Fruit fly (Drosophila melanogaster) whole organism, embryonic: ENCODE data around the gene me31B.

Source experiments
- B-H2 ChIP-seq: fragments of 200-800 bp; sonication (Bioruptor generic); optimal IDR thresholded peaks from 2 replicates; lab custom pipeline; 2018; ENCODE audit warnings: missing biosample characterization, mild to moderate bottlenecking, missing genetic modification characterization
- BEAF-32 ChIP-seq: fragments of 200-800 bp; sonication (Bioruptor generic); optimal IDR thresholded peaks from 3 replicates; lab custom pipeline; 2017; ENCODE audit warnings: missing biosample characterization, missing genetic modification characterization, mild to moderate bottlenecking, moderate library complexity, missing genetic modification reagents
- CG10321 ChIP-seq: fragments of 200-800 bp; sonication (Bioruptor generic); IDR thresholded peaks from 2 replicates; pipeline ENCODE4 v1.3.6; 2022; ENCODE audit warnings: missing biosample characterization, missing genetic modification characterization
- CG12769 ChIP-seq: fragments of 200-800 bp; sonication (Bioruptor generic); optimal IDR thresholded peaks from 2 replicates; lab custom pipeline; 2019; ENCODE audit warnings: missing biosample characterization, mild to moderate bottlenecking, missing genetic modification characterization, moderate library complexity
- CG18262 ChIP-seq: fragments of 200-800 bp; optimal IDR thresholded peaks from 3 replicates; lab custom pipeline; 2019; ENCODE audit warnings: missing biosample characterization, mild to moderate bottlenecking, missing genetic modification characterization, moderate library complexity
- CG18476 ChIP-seq: fragments of 200-800 bp; sonication (Bioruptor generic); optimal IDR thresholded peaks from 2 replicates; lab custom pipeline; 2016; ENCODE audit warnings: missing biosample characterization, mild to moderate bottlenecking, missing genetic modification characterization
- CG2712 ChIP-seq: fragments of 200-800 bp; optimal IDR thresholded peaks from 3 replicates; lab custom pipeline; 2019; ENCODE audit warnings: missing biosample characterization, mild to moderate bottlenecking, missing genetic modification characterization, moderate library complexity
- CG2875 ChIP-seq: fragments of 200-800 bp; sonication (Bioruptor generic); optimal IDR thresholded peaks from 2 replicates; lab custom pipeline; 2017; ENCODE audit warnings: missing biosample characterization, mild to moderate bottlenecking, missing genetic modification characterization, missing genetic modification reagents
- CG32532 ChIP-seq: fragments of 200-800 bp; sonication (Bioruptor generic); IDR thresholded peaks from 2 replicates; pipeline ENCODE4 v1.3.6; 2022; ENCODE audit warnings: missing biosample characterization, missing genetic modification characterization
- CG34376 ChIP-seq: fragments of 200-800 bp; sonication (Bioruptor generic); optimal IDR thresholded peaks from 2 replicates; lab custom pipeline; 2018; ENCODE audit warnings: missing biosample characterization, mild to moderate bottlenecking, missing genetic modification characterization
- CG5180 ChIP-seq: fragments of 200-800 bp; sonication (Bioruptor generic); optimal IDR thresholded peaks from 3 replicates; lab custom pipeline; 2017; ENCODE audit warnings: missing biosample characterization, missing genetic modification characterization, mild to moderate bottlenecking, moderate library complexity, missing genetic modification reagents
- CG6254 ChIP-seq: fragments of 200-800 bp; sonication (Bioruptor generic); optimal IDR thresholded peaks from 3 replicates; lab custom pipeline; 2017; ENCODE audit warnings: mild to moderate bottlenecking, missing biosample characterization, missing genetic modification reagents, missing genetic modification characterization
- CG6654 ChIP-seq: fragments of 200-800 bp; sonication (Bioruptor generic); optimal IDR thresholded peaks from 2 replicates; lab custom pipeline; 2017; ENCODE audit warnings: missing biosample characterization, mild to moderate bottlenecking, missing genetic modification characterization
- CG6683 ChIP-seq: fragments of 200-800 bp; sonication (Bioruptor generic); optimal IDR thresholded peaks from 2 replicates; lab custom pipeline; 2017; ENCODE audit warnings: missing biosample characterization, mild to moderate bottlenecking, missing genetic modification characterization, missing genetic modification reagents
- CG8290 ChIP-seq, 3 experiments: fragments of 200-800 bp; sonication (Bioruptor generic); optimal IDR thresholded peaks; 2 replicates each; lab custom pipeline; 2016 to 2019; ENCODE audit warnings: missing biosample characterization in 3 of 3, missing genetic modification characterization in 3 of 3, mild to moderate bottlenecking in 2 of 3, moderate library complexity in 1 of 3
- CG8924 ChIP-seq: fragments of 200-800 bp; optimal IDR thresholded peaks from 3 replicates; lab custom pipeline; 2019; ENCODE audit warnings: missing biosample characterization, mild to moderate bottlenecking, missing genetic modification characterization, moderate library complexity
- CG9437 ChIP-seq: fragments of 200-800 bp; sonication (Bioruptor generic); optimal IDR thresholded peaks from 2 replicates; lab custom pipeline; 2018; ENCODE audit warnings: missing biosample characterization, mild to moderate bottlenecking, missing genetic modification characterization
- CG9797 ChIP-seq: fragments of 200-800 bp; sonication (Bioruptor generic); optimal IDR thresholded peaks from 3 replicates; lab custom pipeline; 2018; ENCODE audit warnings: missing biosample characterization, mild to moderate bottlenecking, missing genetic modification characterization
- Dll ChIP-seq: fragments of 200-800 bp; sonication (Bioruptor generic); IDR thresholded peaks from 4 replicates; pipeline ENCODE4 v1.3.6; 2022; ENCODE audit warnings: missing biosample characterization, missing genetic modification characterization; ENCODE audit not compliant: partially characterized antibody
- H2.0 ChIP-seq: fragments of 200-800 bp; sonication (Bioruptor generic); IDR thresholded peaks from 2 replicates; pipeline ENCODE4 v1.3.6; 2022; ENCODE audit warnings: missing biosample characterization, missing genetic modification characterization
- MESR4 ChIP-seq: fragments of 200-800 bp; sonication (Bioruptor generic); optimal IDR thresholded peaks from 2 replicates; lab custom pipeline; 2018; ENCODE audit warnings: missing biosample characterization, mild to moderate bottlenecking, missing genetic modification characterization, moderate library complexity
- Max ChIP-seq: fragments of 200-800 bp; sonication (Bioruptor generic); optimal IDR thresholded peaks from 2 replicates; lab custom pipeline; 2016; ENCODE audit warnings: missing biosample characterization, mild to moderate bottlenecking, missing genetic modification characterization
- Nf-YC ChIP-seq: fragments of 200-800 bp; optimal IDR thresholded peaks from 3 replicates; lab custom pipeline; 2019; ENCODE audit warnings: missing biosample characterization, mild to moderate bottlenecking, missing genetic modification characterization, moderate library complexity
- Opbp ChIP-seq: fragments of 200-800 bp; sonication (Bioruptor generic); IDR thresholded peaks from 3 replicates; pipeline ENCODE4 v1.3.6; 2022; ENCODE audit warnings: missing biosample characterization, missing genetic modification characterization; ENCODE audit not compliant: partially characterized antibody
- Sry-β ChIP-seq: fragments of 200-800 bp; sonication (Bioruptor generic); optimal IDR thresholded peaks from 2 replicates; lab custom pipeline; 2018; ENCODE audit warnings: missing biosample characterization, mild to moderate bottlenecking, missing genetic modification characterization, moderate library complexity
- Sry-δ ChIP-seq: fragments of 200-800 bp; sonication (Bioruptor generic); optimal IDR thresholded peaks from 2 replicates; lab custom pipeline; 2016; ENCODE audit warnings: missing biosample characterization, missing genetic modification characterization
- ab ChIP-seq: fragments of 200-800 bp; sonication (Bioruptor generic); optimal IDR thresholded peaks from 2 replicates; lab custom pipeline; 2016; ENCODE audit warnings: missing biosample characterization, missing genetic modification characterization
- al ChIP-seq: fragments of 200-800 bp; sonication (Bioruptor generic); IDR thresholded peaks from 2 replicates; pipeline ENCODE4 v1.3.6; 2022; ENCODE audit warnings: missing biosample characterization, missing genetic modification characterization
- bbx ChIP-seq: fragments of 200-800 bp; sonication (Bioruptor generic); IDR thresholded peaks from 2 replicates; pipeline ENCODE4 v1.3.6; 2022; ENCODE audit warnings: missing biosample characterization, missing genetic modification characterization; ENCODE audit not compliant: partially characterized antibody
- chm ChIP-seq: fragments of 200-800 bp; sonication (Bioruptor generic); IDR thresholded peaks from 2 replicates; pipeline ENCODE4 v1.3.6; 2022; ENCODE audit warnings: missing biosample characterization, missing genetic modification characterization
- corto ChIP-seq: fragments of 200-800 bp; sonication (Bioruptor generic); optimal IDR thresholded peaks from 2 replicates; lab custom pipeline; 2016; ENCODE audit warnings: missing biosample characterization, mild to moderate bottlenecking, missing genetic modification characterization, moderate library complexity
- fd96Cb ChIP-seq: fragments of 200-800 bp; sonication (Bioruptor generic); optimal IDR thresholded peaks from 2 replicates; lab custom pipeline; 2018; ENCODE audit warnings: missing biosample characterization, mild to moderate bottlenecking, missing genetic modification characterization, moderate library complexity
- grn ChIP-seq: fragments of 200-800 bp; sonication (Bioruptor generic); optimal IDR thresholded peaks from 3 replicates; lab custom pipeline; 2017; ENCODE audit warnings: missing biosample characterization, missing genetic modification characterization
- hbn ChIP-seq: fragments of 200-800 bp; sonication (Bioruptor generic); IDR thresholded peaks from 2 replicates; pipeline ENCODE4 v1.3.6; 2022; ENCODE audit warnings: missing biosample characterization, missing genetic modification characterization; ENCODE audit not compliant: partially characterized antibody
- inv ChIP-seq: fragments of 200-800 bp; sonication (Bioruptor generic); IDR thresholded peaks from 2 replicates; pipeline ENCODE4 v1.3.6; 2022; ENCODE audit warnings: missing biosample characterization, missing genetic modification characterization; ENCODE audit not compliant: partially characterized antibody
- lola ChIP-seq, 3 experiments: fragments of >200 bp in 2 of 3; fragments of 200-800 bp in 1 of 3; sonication (Bioruptor generic) in 1 of 3; optimal IDR thresholded peaks; 2 replicates each; lab custom pipeline; 2017 to 2019; ENCODE audit warnings: missing biosample characterization in 3 of 3, missing genetic modification characterization in 3 of 3, mild to moderate bottlenecking in 1 of 3, moderate library complexity in 1 of 3
- mirr ChIP-seq: fragments of 200-800 bp; sonication (Bioruptor generic); optimal IDR thresholded peaks from 3 replicates; lab custom pipeline; 2018; ENCODE audit warnings: missing biosample characterization, mild to moderate bottlenecking, missing genetic modification characterization
- ranshi ChIP-seq: fragments of 200-800 bp; sonication (Bioruptor generic); IDR thresholded peaks from 2 replicates; pipeline ENCODE4 v1.3.6; 2022; ENCODE audit warnings: missing biosample characterization, missing genetic modification characterization
- sens ChIP-seq: fragments of 200-800 bp; sonication (Bioruptor generic); peaks from one replicate; lab custom pipeline; 2016; ENCODE audit warnings: missing biosample characterization, missing genetic modification characterization
- sna ChIP-seq: fragments of 200-800 bp; sonication (Bioruptor generic); IDR thresholded peaks from 2 replicates; pipeline ENCODE4 v1.3.6; 2022; ENCODE audit warnings: missing biosample characterization, missing genetic modification characterization; ENCODE audit not compliant: partially characterized antibody
- so ChIP-seq: fragments of 200-800 bp; sonication (Bioruptor generic); IDR thresholded peaks from 3 replicates; pipeline ENCODE4 v1.3.6; 2022; ENCODE audit warnings: missing biosample characterization, missing genetic modification characterization
- stwl ChIP-seq: fragments of 200-800 bp; sonication (Bioruptor generic); optimal IDR thresholded peaks from 3 replicates; lab custom pipeline; 2018; ENCODE audit warnings: missing biosample characterization, mild to moderate bottlenecking, missing genetic modification characterization, moderate library complexity
- sug ChIP-seq: fragments of 200-800 bp; optimal IDR thresholded peaks from 2 replicates; lab custom pipeline; 2019; ENCODE audit warnings: missing biosample characterization, mild to moderate bottlenecking, missing genetic modification characterization, moderate library complexity
- tll ChIP-seq, 2 experiments: fragments of 200-800 bp in 1 of 2; fragments of >200 bp in 1 of 2; sonication (Bioruptor generic) in 1 of 2; optimal IDR thresholded peaks; 2 replicates each; lab custom pipeline; 2017 to 2019; ENCODE audit warnings: missing biosample characterization in 2 of 2, missing genetic modification characterization in 2 of 2, mild to moderate bottlenecking in 1 of 2, moderate library complexity in 1 of 2
- unc-4 ChIP-seq: fragments of 200-800 bp; sonication (Bioruptor generic); IDR thresholded peaks from 2 replicates; pipeline ENCODE4 v1.3.6; 2022; ENCODE audit warnings: missing biosample characterization, missing genetic modification characterization; ENCODE audit not compliant: partially characterized antibody

Gene me31B

DNA sequence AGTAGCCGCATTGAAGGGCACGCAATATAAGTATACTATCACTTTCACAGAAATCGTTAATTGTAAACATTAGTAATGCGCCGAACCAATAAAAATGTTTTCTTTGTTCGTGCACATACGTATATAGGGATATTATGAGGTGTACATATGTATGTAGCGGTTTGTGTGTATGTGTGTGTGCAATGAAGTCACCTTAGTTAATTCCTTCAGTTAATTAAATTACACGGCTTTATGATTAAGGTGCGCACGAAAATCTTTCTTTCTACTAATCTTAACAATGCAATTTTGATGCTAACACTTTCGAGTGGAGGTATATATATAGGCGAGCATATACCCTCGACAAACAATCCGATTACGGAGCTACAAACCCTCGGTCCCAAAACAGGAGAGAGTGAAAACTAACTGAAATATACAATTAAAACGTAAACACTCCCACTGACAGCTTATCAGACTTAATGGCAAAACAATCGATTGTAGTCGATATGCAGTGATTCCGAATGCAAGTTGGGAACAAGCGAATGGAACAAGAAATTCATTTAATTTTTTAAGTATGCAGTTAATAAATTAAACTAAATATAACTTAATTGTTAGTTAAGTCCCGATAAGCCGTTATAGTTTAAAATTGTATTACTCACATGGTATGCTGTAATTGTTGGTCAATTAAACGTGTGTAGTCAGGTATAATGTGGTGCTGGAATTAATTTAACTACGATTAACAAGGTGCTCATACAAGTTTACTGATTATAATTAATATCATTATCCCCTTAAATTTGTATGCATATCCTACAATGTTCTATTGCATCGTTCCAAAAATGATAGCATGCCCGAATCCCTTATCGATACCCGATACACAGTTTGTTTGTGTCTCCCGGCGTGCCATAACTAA lies 18.4 kb upstream of the me31B start, which contains the start of the genes Npc1a and Prosalpha6 (continued):
- TF ChIP-seq hbn (peak; percentile 54), CG18262 (tag; lab: Kevin White, UChicago) (peak; percentile 32), sens (GFP tag; lab: Kevin White, UChicago) (peak; percentile 77), lola (GFP tag; optimal IDR thresholded peaks at IDR 0.05; lab: Kevin White, UChicago) (peak in 1 of 3 experiments; percentile 31), B-H2 (GFP tag; lab: Kevin White, UChicago) (no peak), CG2875 (no peak), so (GFP tag; lab: Robert Waterston, UW) (peak; percentile 39; the same call in 1 of the 3 replicates), CG5180 (GFP tag; lab: Kevin White, UChicago) (peak; percentile 21), CG8290 (GFP tag; optimal IDR thresholded peaks at IDR 0.05; lab: Kevin White, UChicago) (peak; percentile 77), CG8290 (tag; optimal IDR thresholded peaks at IDR 0.05; lab: Kevin White, UChicago) (peak; percentile 72 to 82), chm (GFP tag; lab: Robert Waterston, UW) (0 out of 2 replicates have a peak, but pooled peaks have one; percentile 10), CG6254 (GFP tag; lab: Kevin White, UChicago) (peak; percentile 53), CG12769 (tag; lab: Kevin White, UChicago) (no peak), H2.0 (GFP tag; lab: Robert Waterston, UW) (no peak), CG6654 (no peak), tll (GFP tag; optimal IDR thresholded peaks at IDR 0.05; lab: Kevin White, UChicago) (peak in 1 of 2 experiments; percentile 66), CG8924 (peak; percentile 47), MESR4 (GFP tag; lab: Kevin White, UChicago) (peak; percentile 36), Opbp (GFP tag; lab: Robert Waterston, UW) (peak; percentile 77; the same call in 2 of the 3 replicates), sug (tag; lab: Kevin White, UChicago) (peak; percentile 7), al (GFP tag; lab: Robert Waterston, UW) (no peak), inv (GFP tag; lab: Robert Waterston, UW) (peak; percentile 66; the same call in 1 of the 2 replicates), CG6683 (no peak), stwl (tag; lab: Kevin White, UChicago) (peak; percentile 34), grn (GFP tag; lab: Kevin White, UChicago) (peak; percentile 14), bbx (peak; percentile 50; the same call in 1 of the 2 replicates), sna (GFP tag; lab: Robert Waterston, UW) (0 out of 2 replicates have a peak, but pooled peaks have one; percentile 43), Nf-YC (peak; percentile 30), fd96Cb (peak; percentile 1), BEAF-32 (GFP tag; lab: Kevin White, UChicago) (peak; percentile 88), Dll (GFP tag; lab: Robert Waterston, UW) (peak; percentile 66; the same call in 2 of the 4 replicates), CG32532 (no peak), Sry-β (peak; percentile 46), corto (GFP tag; lab: Kevin White, UChicago) (no peak), unc-4 (GFP tag; lab: Robert Waterston, UW) (peak; percentile 67), CG9797 (GFP tag; lab: Kevin White, UChicago) (peak; percentile 42), CG10321 (GFP tag; lab: Robert Waterston, UW) (no peak), Sry-δ (GFP tag; lab: Kevin White, UChicago) (peak; percentile 91), ab (peak; percentile 20), mirr (GFP tag; lab: Kevin White, UChicago) (peak; percentile 26), Max (GFP tag; lab: Kevin White, UChicago) (peak; percentile 43), CG18476 (peak; percentile 7), ranshi (GFP tag; lab: Robert Waterston, UW) (no peak), CG2712 (tag; lab: Kevin White, UChicago) (peak; percentile 51), CG34376 (GFP tag; lab: Kevin White, UChicago) (peak; percentile 36), CG9437 (GFP tag; lab: Kevin White, UChicago) (peak; percentile 72)
